Worm (Caenorhabditis elegans) whole organism, young adult: ENCODE results near the gene F44D12.10.

Experiments
- B0019.2 ChIP-seq: fragments of 200-800 bp; sonication (Bioruptor generic); conservative IDR thresholded peaks from 2 replicates; pipeline ENCODE4 v1.3.6; 2022; ENCODE audit warnings: missing genetic modification reagents, missing genetic modification characterization, missing compliant biosample characterization
- B0035.1 ChIP-seq: sonication (generic microtip); optimal IDR thresholded peaks from 2 replicates; lab custom pipeline; 2016; ENCODE audit warnings: missing genetic modification characterization, mild to moderate bottlenecking, missing compliant biosample characterization, missing genotype, missing genetic modification reagents
- B0261.1 ChIP-seq: sonication (generic microtip); optimal IDR thresholded peaks from 2 replicates; lab custom pipeline; 2016; ENCODE audit warnings: mild to moderate bottlenecking, missing genetic modification characterization, moderate library complexity, missing compliant biosample characterization
- B0336.3 ChIP-seq: fragments of 200-800 bp; sonication (Bioruptor generic); IDR thresholded peaks from 2 replicates; pipeline ENCODE4 v1.3.6; 2022; ENCODE audit warnings: missing genetic modification characterization, missing compliant biosample characterization
- C17E4.6 ChIP-seq: fragments of 200-800 bp; sonication (Bioruptor generic); IDR thresholded peaks from 2 replicates; pipeline ENCODE4 v1.3.6; 2022; ENCODE audit warnings: missing genetic modification reagents, missing genetic modification characterization, missing compliant biosample characterization
- D2030.7 ChIP-seq: fragments of 200-800 bp; sonication (Bioruptor generic); IDR thresholded peaks from 2 replicates; pipeline ENCODE4 v1.3.6; 2022; ENCODE audit warnings: missing genetic modification reagents, missing genetic modification characterization, missing compliant biosample characterization
- F10E7.11 ChIP-seq: sonication (generic microtip); optimal IDR thresholded peaks from 2 replicates; lab custom pipeline; 2017; ENCODE audit warnings: mild to moderate bottlenecking, missing genetic modification characterization, moderate library complexity, missing compliant biosample characterization
- F23B12.7 ChIP-seq: sonication (generic microtip); optimal IDR thresholded peaks from 2 replicates; lab custom pipeline; 2017; ENCODE audit warnings: missing genetic modification characterization, mild to moderate bottlenecking, missing compliant biosample characterization, antibody characterized with exemption, moderate library complexity; ENCODE audit not compliant: insufficient read depth
- F33H1.4 ChIP-seq: fragments of 200-800 bp; sonication (Bioruptor generic); IDR thresholded peaks from 2 replicates; pipeline ENCODE4 v1.3.6; 2022; ENCODE audit warnings: missing genetic modification reagents, missing genetic modification characterization, missing compliant biosample characterization
- F49E8.2 ChIP-seq: sonication (generic microtip); optimal IDR thresholded peaks from 3 replicates; lab custom pipeline; 2017; ENCODE audit warnings: missing genetic modification characterization, mild to moderate bottlenecking, missing compliant biosample characterization, antibody characterized with exemption, moderate library complexity; ENCODE audit not compliant: insufficient read depth
- F57C9.4 ChIP-seq: sonication (generic microtip); optimal IDR thresholded peaks from 2 replicates; lab custom pipeline; 2017; ENCODE audit warnings: mild to moderate bottlenecking, missing genetic modification characterization, missing compliant biosample characterization
- K12H6.12 ChIP-seq: fragments of 200-800 bp; sonication (Bioruptor generic); optimal IDR thresholded peaks from 2 replicates; lab custom pipeline; 2018; ENCODE audit warnings: mild to moderate bottlenecking, missing genetic modification characterization, missing compliant biosample characterization
- T26A5.8 ChIP-seq: sonication (generic microtip); optimal IDR thresholded peaks from 2 replicates; lab custom pipeline; 2016; ENCODE audit warnings: missing genetic modification characterization, missing compliant biosample characterization
- Y53F4B.3 ChIP-seq: fragments of 200-800 bp; sonication (Bioruptor generic); IDR thresholded peaks from 2 replicates; pipeline ENCODE4 v1.3.6; 2022; ENCODE audit warnings: missing genetic modification reagents, missing genetic modification characterization, missing compliant biosample characterization
- Y53G8AR.9 ChIP-seq: fragments of 200-800 bp; sonication (Bioruptor generic); conservative IDR thresholded peaks from 2 replicates; pipeline ENCODE4 v1.3.6; 2022; ENCODE audit warnings: missing genetic modification reagents, missing genetic modification characterization, missing compliant biosample characterization
- Y67H2A.10 ChIP-seq: fragments of 200-800 bp; sonication (Bioruptor generic); conservative IDR thresholded peaks from 2 replicates; pipeline ENCODE4 v1.3.6; 2022; ENCODE audit warnings: missing genetic modification reagents, missing genetic modification characterization, missing compliant biosample characterization
- ZK185.1 ChIP-seq: sonication (generic microtip); optimal IDR thresholded peaks from 2 replicates; lab custom pipeline; 2016; ENCODE audit warnings: mild to moderate bottlenecking, missing genetic modification characterization, missing compliant biosample characterization; ENCODE audit not compliant: poor library complexity, severe bottlenecking
- athp-1 ChIP-seq: sonication (generic microtip); optimal IDR thresholded peaks from 2 replicates; lab custom pipeline; 2017; ENCODE audit warnings: mild to moderate bottlenecking, missing genetic modification characterization, missing compliant biosample characterization
- attf-5 ChIP-seq: fragments of 200-800 bp; sonication (Bioruptor generic); optimal IDR thresholded peaks from 2 replicates; lab custom pipeline; 2018; ENCODE audit warnings: mild to moderate bottlenecking, missing genetic modification characterization, missing compliant biosample characterization
- cebp-1 ChIP-seq, 2 experiments: fragments of 200-800 bp in 1 of 2; sonication (Bioruptor generic) in 1 of 2; sonication (generic microtip) in 1 of 2; IDR thresholded peaks in 1 of 2; optimal IDR thresholded peaks in 1 of 2; 2 replicates each; pipeline versions ENCODE4 v1.3.6 to Lab custom; 2017 to 2022; ENCODE audit warnings: missing compliant biosample characterization in 2 of 2, missing genetic modification characterization in 2 of 2, mild to moderate bottlenecking in 1 of 2, missing genetic modification reagents in 1 of 2, moderate library complexity in 1 of 2
- ceh-100 ChIP-seq: fragments of 200-800 bp; sonication (Bioruptor generic); IDR thresholded peaks from 2 replicates; pipeline ENCODE4 v1.3.6; 2022; ENCODE audit warnings: missing genetic modification reagents, missing genetic modification characterization, missing compliant biosample characterization
- ceh-27 ChIP-seq: fragments of 200-800 bp; sonication (Bioruptor generic); optimal IDR thresholded peaks from 2 replicates; lab custom pipeline; 2018; ENCODE audit warnings: mild to moderate bottlenecking, missing genetic modification characterization, moderate library complexity, missing compliant biosample characterization
- ceh-40 ChIP-seq: fragments of 200-800 bp; sonication (Bioruptor generic); IDR thresholded peaks from 2 replicates; pipeline ENCODE4 v1.3.6; 2022; ENCODE audit warnings: missing genetic modification characterization, missing compliant biosample characterization
- die-1 ChIP-seq: sonication (generic microtip); optimal IDR thresholded peaks from 2 replicates; lab custom pipeline; 2016; ENCODE audit warnings: missing genotype, mild to moderate bottlenecking, missing genetic modification characterization, missing compliant biosample characterization
- dpl-1 ChIP-seq: fragments of 150-350 bp; optimal IDR thresholded peaks from 2 replicates; lab custom pipeline; 2014; ENCODE audit warnings: missing biosample characterization, missing genetic modification reagents, missing genetic modification characterization
- efl-1 ChIP-seq: fragments of 150-350 bp; optimal IDR thresholded peaks from 2 replicates; lab custom pipeline; 2014; ENCODE audit warnings: missing biosample characterization, missing genetic modification reagents, missing genetic modification characterization
- egrh-3 ChIP-seq: fragments of 200-800 bp; sonication (Bioruptor generic); IDR thresholded peaks from 2 replicates; pipeline ENCODE4 v1.3.6; 2022; ENCODE audit warnings: missing genetic modification reagents, missing genetic modification characterization, missing compliant biosample characterization
- ekl-4 ChIP-seq: fragments of 200-800 bp; sonication (Bioruptor generic); IDR thresholded peaks from 2 replicates; pipeline ENCODE4 v1.3.6; 2022; ENCODE audit warnings: missing genetic modification reagents, missing genetic modification characterization, missing compliant biosample characterization
- him-1 ChIP-seq: sonication (generic microtip); optimal IDR thresholded peaks from 2 replicates; lab custom pipeline; 2016; ENCODE audit warnings: missing genotype, missing genetic modification reagents, missing genetic modification characterization, missing compliant biosample characterization
- hmg-20 ChIP-seq: fragments of 200-800 bp; sonication (Bioruptor generic); IDR thresholded peaks from 2 replicates; pipeline ENCODE4 v1.3.6; 2022; ENCODE audit warnings: missing genetic modification reagents, missing genetic modification characterization, missing compliant biosample characterization
- hrde-1 ChIP-seq: sonication (generic microtip); optimal IDR thresholded peaks from 2 replicates; lab custom pipeline; 2016; ENCODE audit warnings: missing genetic modification characterization, mild to moderate bottlenecking, missing compliant biosample characterization, moderate library complexity, missing genotype, missing genetic modification reagents, borderline replicate concordance
- lsl-1 ChIP-seq: fragments of 200-800 bp; sonication (Bioruptor generic); optimal IDR thresholded peaks from 2 replicates; lab custom pipeline; 2018; ENCODE audit warnings: mild to moderate bottlenecking, missing genetic modification characterization, moderate library complexity, missing compliant biosample characterization
- madf-10 ChIP-seq: sonication (generic microtip); optimal IDR thresholded peaks from 2 replicates; lab custom pipeline; 2016; ENCODE audit warnings: mild to moderate bottlenecking, missing genetic modification characterization, missing compliant biosample characterization
- madf-6 ChIP-seq: fragments of 200-800 bp; sonication (Bioruptor generic); IDR thresholded peaks from 2 replicates; pipeline ENCODE4 v1.3.6; 2022; ENCODE audit warnings: missing genetic modification reagents, missing genetic modification characterization, missing compliant biosample characterization
- madf-8 ChIP-seq: fragments of 200-800 bp; sonication (Bioruptor generic); conservative IDR thresholded peaks from 2 replicates; pipeline ENCODE4 v1.3.6; 2022; ENCODE audit warnings: missing genetic modification reagents, missing genetic modification characterization, missing compliant biosample characterization
- mcd-1 ChIP-seq: fragments of 200-800 bp; sonication (Bioruptor generic); IDR thresholded peaks from 2 replicates; pipeline ENCODE4 v1.3.6; 2022; ENCODE audit warnings: missing genetic modification reagents, missing genetic modification characterization, missing compliant biosample characterization
- mes-4 ChIP-seq: sonication (generic microtip); optimal IDR thresholded peaks from 2 replicates; lab custom pipeline; 2016; ENCODE audit warnings: missing genotype, missing genetic modification characterization, missing compliant biosample characterization
- mxl-1 ChIP-seq: sonication (generic microtip); optimal IDR thresholded peaks from 2 replicates; lab custom pipeline; 2016; ENCODE audit warnings: missing genetic modification characterization, missing compliant biosample characterization
- nfyb-1 ChIP-seq: fragments of 200-800 bp; sonication (Bioruptor generic); IDR thresholded peaks from 2 replicates; pipeline ENCODE4 v1.3.6; 2022; ENCODE audit warnings: missing genetic modification reagents, missing genetic modification characterization, missing compliant biosample characterization
- pbrm-1 ChIP-seq: fragments of 200-800 bp; sonication (Bioruptor generic); IDR thresholded peaks from 2 replicates; pipeline ENCODE4 v1.3.6; 2022; ENCODE audit warnings: missing genetic modification reagents, missing genetic modification characterization, missing compliant biosample characterization
- pha-4 ChIP-seq: fragments of 150-350 bp; sonication (generic microtip); optimal IDR thresholded peaks from 2 replicates; lab custom pipeline; 2014; ENCODE audit warnings: missing biosample characterization, missing genetic modification reagents, missing genetic modification characterization
- rcor-1 ChIP-seq: fragments of 200-800 bp; sonication (Bioruptor generic); IDR thresholded peaks from 2 replicates; pipeline ENCODE4 v1.3.6; 2022; ENCODE audit warnings: missing genetic modification reagents, missing genetic modification characterization, missing compliant biosample characterization
- rpc-1 ChIP-seq, 2 experiments: fragments of 150-350 bp in 1 of 2; sonication (generic microtip) in 1 of 2; optimal IDR thresholded peaks; 2 replicates each; lab custom pipeline; 2014 to 2018; ENCODE audit warnings: missing biosample characterization in 1 of 2, missing genetic modification characterization in 1 of 2, missing genetic modification reagents in 1 of 2, missing genotype in 1 of 2
- xnd-1 ChIP-seq: sonication (generic microtip); optimal IDR thresholded peaks from 2 replicates; lab custom pipeline; 2016; ENCODE audit warnings: missing genotype, missing genetic modification reagents, missing genetic modification characterization, missing compliant biosample characterization
- zim-3 ChIP-seq: sonication (generic microtip); optimal IDR thresholded peaks from 2 replicates; lab custom pipeline; 2017; ENCODE audit warnings: mild to moderate bottlenecking, missing genetic modification characterization, moderate library complexity, missing compliant biosample characterization
- ztf-25 ChIP-seq: fragments of 200-800 bp; sonication (Bioruptor generic); IDR thresholded peaks from 2 replicates; pipeline ENCODE4 v1.3.6; 2022; ENCODE audit warnings: missing genetic modification reagents, missing genetic modification characterization, missing compliant biosample characterization

F44D12.10 gene

DNA sequence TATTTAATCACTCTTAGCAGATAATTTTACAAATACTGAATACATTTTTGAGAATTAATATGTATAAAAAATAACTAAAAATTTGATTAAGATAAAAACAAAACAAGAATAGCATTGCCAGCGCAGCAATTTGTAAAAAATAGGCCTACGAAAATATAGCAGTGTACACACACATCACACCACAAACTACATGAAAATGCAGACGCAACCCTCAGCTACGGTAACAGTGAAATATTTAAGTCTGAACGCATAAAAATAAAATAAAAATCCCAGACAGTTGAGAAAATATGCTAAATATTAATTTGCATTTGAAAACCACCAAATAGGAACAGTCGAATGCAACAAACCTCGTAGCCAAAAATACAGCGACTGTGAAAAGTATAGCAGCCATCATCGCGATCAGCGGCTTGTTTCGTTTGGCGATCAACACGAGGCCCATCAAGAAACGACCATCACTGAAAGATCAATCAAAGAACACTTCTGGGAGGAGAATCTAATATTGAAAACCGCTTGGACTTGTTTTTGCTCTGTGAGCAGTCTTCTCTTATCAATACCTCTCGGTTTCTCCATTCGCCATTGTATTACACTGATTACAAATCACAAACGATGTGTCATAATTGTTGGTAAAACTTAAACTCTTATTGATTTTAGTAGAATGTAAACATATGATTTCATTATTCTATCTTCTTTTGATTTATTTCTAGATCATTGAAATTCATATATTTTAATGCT, 38.2 kb downstream of the F44D12.10 start, which contains the start of gene pyp-1:
TSS of gene pyp-1 (minus strand) at position 439 of the 732 bp plus-strand sequence.
- TF ChIP-seq F23B12.7 (peak; percentile 17), pbrm-1 (GFP tag; lab: Robert Waterston, UW) (0 out of 2 replicates have a peak, but pooled peaks have one; percentile 10), C17E4.6 (GFP tag; lab: Robert Waterston, UW) (no peak), nfyb-1 (GFP tag; lab: Robert Waterston, UW) (no peak), dpl-1 (peak; percentile 23), madf-8 (GFP tag; lab: Robert Waterston, UW) (peak; percentile 98), B0336.3 (GFP tag; lab: Robert Waterston, UW) (no peak), ekl-4 (GFP tag; lab: Robert Waterston, UW) (no peak), mes-4 (tag; lab: Kevin White, UChicago) (no peak), ZK185.1 (no peak), athp-1 (tag; lab: Kevin White, UChicago) (no peak), madf-10 (tag; lab: Kevin White, UChicago) (no peak), B0019.2 (GFP tag; lab: Robert Waterston, UW) (no peak), madf-6 (GFP tag; lab: Robert Waterston, UW) (peak; percentile 98), F57C9.4 (no peak), ceh-40 (no peak), zim-3 (no peak), lsl-1 (peak; percentile 89), F49E8.2 (peak; percentile 8), D2030.7 (GFP tag; lab: Robert Waterston, UW) (0 out of 2 replicates have a peak, but pooled peaks have one; percentile 19), efl-1 (GFP tag; lab: Kevin White, UChicago) (peak; percentile 27), Y53F4B.3 (no peak), ceh-100 (no peak), rpc-1 (optimal IDR thresholded peaks at IDR 0.05; lab: Kevin White, UChicago) (no peak), rpc-1 (tag; optimal IDR thresholded peaks at IDR 0.05; lab: Kevin White, UChicago) (no peak), F33H1.4 (peak; percentile 46; the same call in 1 of the 2 replicates), Y67H2A.10 (GFP tag; lab: Robert Waterston, UW) (no peak), him-1 (tag; lab: Kevin White, UChicago) (no peak), ztf-25 (GFP tag; lab: Robert Waterston, UW) (no peak), F10E7.11 (tag; lab: Kevin White, UChicago) (no peak), attf-5 (GFP tag; lab: Kevin White, UChicago) (no peak), pha-4 (no peak), rcor-1 (GFP tag; lab: Robert Waterston, UW) (0 out of 2 replicates have a peak, but pooled peaks have one; percentile 24), cebp-1 (GFP tag; IDR thresholded peaks at IDR 0.05; lab: Robert Waterston, UW) (no peak), cebp-1 (tag; optimal IDR thresholded peaks at IDR 0.05; lab: Kevin White, UChicago) (peak; percentile 31), hmg-20 (no peak), ceh-27 (GFP tag; lab: Kevin White, UChicago) (no peak), mcd-1 (GFP tag; lab: Robert Waterston, UW) (0 out of 2 replicates have a peak, but pooled peaks have one; percentile 4), egrh-3 (GFP tag; lab: Robert Waterston, UW) (no peak), die-1 (tag; lab: Kevin White, UChicago) (no peak), mxl-1 (tag; lab: Kevin White, UChicago) (no peak), xnd-1 (tag; lab: Kevin White, UChicago) (peak; percentile 85), T26A5.8 (tag; lab: Kevin White, UChicago) (no peak), hrde-1 (tag; lab: Kevin White, UChicago) (no peak), K12H6.12 (peak; percentile 7), B0261.1 (tag; lab: Kevin White, UChicago) (no peak), B0035.1 (tag; lab: Kevin White, UChicago) (no peak), Y53G8AR.9 (GFP tag; lab: Robert Waterston, UW) (no peak)
